Fruit fly (Drosophila melanogaster): Measurements from ENCODE around the gene Sbat.

Sbat gene

dm6 chr2L:2861885-2862620, 16.1 kb upstream of the Sbat start:
- TF ChIP-seq fd64A (GFP tag; optimal IDR thresholded peaks at IDR 0.05) (peak; percentile 49), CG18476 (GFP tag; optimal IDR thresholded peaks at IDR 0.05) (peak; percentile 88), ab (GFP tag; optimal IDR thresholded peaks at IDR 0.05) (no peak), Adf1 (GFP tag; IDR thresholded peaks at IDR 0.05) (no peak), jing (GFP tag; optimal IDR thresholded peaks at IDR 0.05) (no peak), schlank (tag; optimal IDR thresholded peaks at IDR 0.05) (no peak), CG2120 (GFP tag; optimal IDR thresholded peaks at IDR 0.05) (no peak), Bgb (GFP tag; IDR thresholded peaks at IDR 0.05; ENCODE audit: partially characterized antibody) (peak; percentile 79), pb (GFP tag; optimal IDR thresholded peaks at IDR 0.05) (no peak), tll (GFP tag; optimal IDR thresholded peaks at IDR 0.05) (no peak), D (optimal IDR thresholded peaks at IDR 0.05) (no peak), D (GFP tag; optimal IDR thresholded peaks at IDR 0.05) (no peak), CG10979 (tag; optimal IDR thresholded peaks at IDR 0.05) (no peak), Hmx (GFP tag; optimal IDR thresholded peaks at IDR 0.05) (no peak), CG6272 (GFP tag; IDR thresholded peaks at IDR 0.05) (no peak), Drgx (GFP tag; IDR thresholded peaks at IDR 0.05) (peak; percentile 54), z (GFP tag; IDR thresholded peaks at IDR 0.05) (peak; percentile 99), CG9215 (GFP tag; IDR thresholded peaks at IDR 0.05) (no peak), CG12155 (GFP tag; optimal IDR thresholded peaks at IDR 0.05) (no peak), Asciz (GFP tag; optimal IDR thresholded peaks at IDR 0.05) (no peak), CG2116 (GFP tag; optimal IDR thresholded peaks at IDR 0.05) (no peak), Hmr (GFP tag; optimal IDR thresholded peaks at IDR 0.05) (peak; percentile 3), CG5245 (GFP tag; optimal IDR thresholded peaks at IDR 0.05) (no peak), CG6765 (GFP tag; optimal IDR thresholded peaks at IDR 0.05) (no peak), lab (GFP tag; optimal IDR thresholded peaks at IDR 0.05) (peak; percentile 33), CG34376 (GFP tag; optimal IDR thresholded peaks at IDR 0.05) (peak; percentile 53), usp (GFP tag; optimal IDR thresholded peaks at IDR 0.05) (no peak), peb (GFP tag; IDR thresholded peaks at IDR 0.05) (no peak), CG18764 (GFP tag; optimal IDR thresholded peaks at IDR 0.05) (no peak), CG15514 (GFP tag; optimal IDR thresholded peaks at IDR 0.05) (peak; percentile 15), kay (GFP tag; optimal IDR thresholded peaks at IDR 0.05) (no peak), CkIIα-i1 (GFP tag; IDR thresholded peaks at IDR 0.05) (no peak), sens-2 (GFP tag; IDR thresholded peaks at IDR 0.05) (no peak), CG8924 (tag; optimal IDR thresholded peaks at IDR 0.05) (peak; percentile 14), trem (tag; optimal IDR thresholded peaks at IDR 0.05) (no peak), cad (GFP tag; optimal IDR thresholded peaks at IDR 0.05) (no peak), Antp (GFP tag; optimal IDR thresholded peaks at IDR 0.05) (no peak), CG12236 (GFP tag; optimal IDR thresholded peaks at IDR 0.05) (no peak), hkb (optimal IDR thresholded peaks at IDR 0.05) (peak; percentile 98), hkb (GFP tag; IDR thresholded peaks at IDR 0.05) (no peak; the same call in none of the 2 replicates), bsh (GFP tag; optimal IDR thresholded peaks at IDR 0.05) (peak; percentile 7 to 55), abd-A (tag; optimal IDR thresholded peaks at IDR 0.05) (peak; percentile 73), slou (GFP tag; optimal IDR thresholded peaks at IDR 0.05) (no peak), CG5953 (GFP tag; IDR thresholded peaks at IDR 0.05) (no peak), tgo (GFP tag; IDR thresholded peaks at IDR 0.05) (no peak), trh (GFP tag; optimal IDR thresholded peaks at IDR 0.05) (no peak), gfzf (GFP tag; optimal IDR thresholded peaks at IDR 0.05) (no peak), Rfx (GFP tag; IDR thresholded peaks at IDR 0.05) (0 out of 2 replicates have a peak, but pooled peaks have one; percentile 8), Dref (GFP tag; IDR thresholded peaks at IDR 0.05) (no peak), CG6813 (GFP tag; optimal IDR thresholded peaks at IDR 0.05) (no peak), kni (GFP tag; optimal IDR thresholded peaks at IDR 0.05) (peak; percentile 16)
